Worm (Caenorhabditis elegans) whole organism, L1 larva: ENCODE results near the gene F43H9.4.
A peak's percentile ranks its signal among the peaks of the same experiment; 100 is the strongest.

Experiments
- C16A3.4 ChIP-seq: fragments of 150-350 bp; optimal IDR thresholded peaks from 2 replicates; lab custom pipeline; 2014; ENCODE audit warnings: missing biosample characterization, missing genetic modification characterization
- C34B4.2 ChIP-seq: sonication (generic microtip); optimal IDR thresholded peaks from 2 replicates; lab custom pipeline; 2017; ENCODE audit warnings: mild to moderate bottlenecking, missing genetic modification characterization, missing compliant biosample characterization
- aha-1 ChIP-seq: fragments of 150-350 bp; optimal IDR thresholded peaks from 2 replicates; lab custom pipeline; 2014; ENCODE audit warnings: missing biosample characterization, missing genetic modification characterization
- alr-1 ChIP-seq: fragments of 200-800 bp; sonication (Bioruptor generic); optimal IDR thresholded peaks from 2 replicates; lab custom pipeline; 2018; ENCODE audit warnings: borderline replicate concordance, mild to moderate bottlenecking, missing genetic modification characterization, missing compliant biosample characterization
- aly-2 ChIP-seq: fragments of 150-350 bp; optimal IDR thresholded peaks from 2 replicates; lab custom pipeline; 2014; ENCODE audit warnings: missing biosample characterization, missing genetic modification characterization
- ama-1 ChIP-seq: fragments of 150-350 bp; optimal IDR thresholded peaks from 2 replicates; lab custom pipeline; 2014
- blmp-1 ChIP-seq: fragments of 150-350 bp; optimal IDR thresholded peaks from 2 replicates; lab custom pipeline; 2014; ENCODE audit warnings: missing biosample characterization, missing genetic modification characterization
- ceh-8 ChIP-seq: fragments of 200-800 bp; sonication (Bioruptor generic); optimal IDR thresholded peaks from 2 replicates; lab custom pipeline; 2018; ENCODE audit warnings: mild to moderate bottlenecking, missing genetic modification characterization, moderate library complexity, missing compliant biosample characterization
- ceh-82 ChIP-seq, 3 experiments: fragments of 150-350 bp in 1 of 3; sonication (generic microtip) in 2 of 3; optimal IDR thresholded peaks; 2 replicates each; lab custom pipeline; 2014 to 2017; ENCODE audit warnings: missing biosample characterization in 3 of 3, missing genetic modification characterization in 3 of 3
- ceh-88 ChIP-seq: fragments of 200-800 bp; sonication (Bioruptor generic); IDR thresholded peaks from 2 replicates; pipeline ENCODE4 v1.3.6; 2022; ENCODE audit warnings: missing genetic modification characterization, missing compliant biosample characterization
- ceh-90 ChIP-seq: sonication (generic microtip); optimal IDR thresholded peaks from 2 replicates; lab custom pipeline; 2016; ENCODE audit warnings: missing genetic modification characterization, missing compliant biosample characterization
- ces-1 ChIP-seq: fragments of 150-350 bp; optimal IDR thresholded peaks from 2 replicates; lab custom pipeline; 2014; ENCODE audit warnings: missing biosample characterization, missing genetic modification reagents, missing genetic modification characterization
- efl-3 ChIP-seq: fragments of 200-800 bp; sonication (Bioruptor generic); optimal IDR thresholded peaks from 2 replicates; lab custom pipeline; 2018; ENCODE audit warnings: mild to moderate bottlenecking, missing genetic modification characterization, missing compliant biosample characterization
- egl-13 ChIP-seq: sonication (generic microtip); optimal IDR thresholded peaks from 2 replicates; lab custom pipeline; 2016; ENCODE audit warnings: missing genotype, missing genetic modification reagents, missing genetic modification characterization, missing compliant biosample characterization
- elt-2 ChIP-seq: sonication (generic microtip); optimal IDR thresholded peaks from 2 replicates; lab custom pipeline; 2016; ENCODE audit warnings: missing genetic modification characterization, mild to moderate bottlenecking, inconsistent platforms, missing compliant biosample characterization, missing genetic modification reagents
- elt-3 ChIP-seq, 6 experiments: fragments of 150-350 bp in 1 of 6; sonication (generic microtip); optimal IDR thresholded peaks; 2 replicates each; lab custom pipeline; 2017 to 2018; ENCODE audit warnings: missing biosample characterization in 6 of 6, missing genetic modification characterization in 6 of 6, inconsistent platforms in 1 of 6
- ets-5 ChIP-seq: fragments of 200-800 bp; sonication (Bioruptor generic); IDR thresholded peaks from 2 replicates; pipeline ENCODE4 v1.3.6; 2022; ENCODE audit warnings: missing genetic modification characterization, missing compliant biosample characterization
- fkh-10 ChIP-seq: sonication (generic microtip); optimal IDR thresholded peaks from 2 replicates; lab custom pipeline; 2017; ENCODE audit warnings: missing biosample characterization, missing genetic modification reagents, missing genetic modification characterization
- fkh-4 ChIP-seq: sonication (generic microtip); optimal IDR thresholded peaks from 2 replicates; lab custom pipeline; 2016; ENCODE audit warnings: missing compliant biosample characterization, missing genetic modification characterization, borderline replicate concordance
- fkh-8 ChIP-seq: sonication (generic microtip); optimal IDR thresholded peaks from 2 replicates; lab custom pipeline; 2016; ENCODE audit warnings: mild to moderate bottlenecking, missing genetic modification characterization, missing compliant biosample characterization
- fos-1 ChIP-seq: fragments of 150-350 bp; optimal IDR thresholded peaks from 2 replicates; lab custom pipeline; 2014; ENCODE audit warnings: missing biosample characterization, missing genetic modification characterization
- grh-1 ChIP-seq: fragments of 200-800 bp; sonication (Bioruptor generic); IDR thresholded peaks from 2 replicates; pipeline ENCODE4 v1.3.6; 2022; ENCODE audit warnings: missing genetic modification reagents, missing genetic modification characterization, missing compliant biosample characterization
- hlh-4 ChIP-seq: sonication (generic microtip); optimal IDR thresholded peaks from 2 replicates; lab custom pipeline; 2016; ENCODE audit warnings: mild to moderate bottlenecking, missing genetic modification characterization, missing compliant biosample characterization
- lin-13 ChIP-seq: fragments of 150-350 bp; optimal IDR thresholded peaks from 2 replicates; lab custom pipeline; 2014; ENCODE audit warnings: missing biosample characterization, missing genetic modification reagents, missing genetic modification characterization
- lin-14 ChIP-seq: fragments of 200-800 bp; sonication (Bioruptor generic); optimal IDR thresholded peaks from 2 replicates; lab custom pipeline; 2018; ENCODE audit warnings: mild to moderate bottlenecking, missing genetic modification characterization, moderate library complexity, missing compliant biosample characterization
- lin-35 ChIP-seq, 2 experiments: fragments of 150-350 bp; optimal IDR thresholded peaks; 2 replicates each; lab custom pipeline; 2014; ENCODE audit warnings: missing biosample characterization in 2 of 2, missing genetic modification characterization in 2 of 2, missing genetic modification reagents in 2 of 2
- mab-9 ChIP-seq: fragments of 200-800 bp; sonication (Bioruptor generic); IDR thresholded peaks from 2 replicates; pipeline ENCODE4 v1.3.6; 2022; ENCODE audit warnings: missing genetic modification reagents, missing genetic modification characterization, missing compliant biosample characterization
- mdl-1 ChIP-seq, 2 experiments: fragments of 150-350 bp; optimal IDR thresholded peaks; 2 replicates each; lab custom pipeline; 2014 to 2017; ENCODE audit warnings: missing biosample characterization in 2 of 2, missing genetic modification characterization in 2 of 2, inconsistent platforms in 1 of 2
- mef-2 ChIP-seq: fragments of 150-350 bp; optimal IDR thresholded peaks from 2 replicates; lab custom pipeline; 2014; ENCODE audit warnings: missing biosample characterization, missing genetic modification characterization
- nhr-11 ChIP-seq: fragments of 150-350 bp; optimal IDR thresholded peaks from 2 replicates; lab custom pipeline; 2014; ENCODE audit warnings: missing biosample characterization, missing genetic modification characterization
- nhr-12 ChIP-seq: sonication (generic microtip); optimal IDR thresholded peaks from 2 replicates; lab custom pipeline; 2017; ENCODE audit warnings: missing biosample characterization, missing genetic modification characterization
- nhr-19 ChIP-seq: fragments of 200-800 bp; sonication (Bioruptor generic); conservative IDR thresholded peaks from 2 replicates; pipeline ENCODE4 v1.3.6; 2022; ENCODE audit warnings: missing genetic modification characterization, missing compliant biosample characterization
- nhr-20 ChIP-seq: sonication (generic microtip); optimal IDR thresholded peaks from 2 replicates; lab custom pipeline; 2016; ENCODE audit warnings: mild to moderate bottlenecking, missing genetic modification characterization, missing compliant biosample characterization
- nhr-237 ChIP-seq: fragments of 150-350 bp; optimal IDR thresholded peaks from 2 replicates; lab custom pipeline; 2014; ENCODE audit warnings: missing biosample characterization, missing genetic modification characterization
- nhr-47 ChIP-seq: sonication (generic microtip); optimal IDR thresholded peaks from 2 replicates; lab custom pipeline; 2016; ENCODE audit warnings: mild to moderate bottlenecking, missing genetic modification characterization, moderate library complexity, missing compliant biosample characterization
- nhr-71 ChIP-seq: sonication (generic microtip); optimal IDR thresholded peaks from 2 replicates; lab custom pipeline; 2016; ENCODE audit warnings: mild to moderate bottlenecking, missing genetic modification characterization, moderate library complexity, missing compliant biosample characterization
- nhr-77 ChIP-seq: fragments of 150-350 bp; optimal IDR thresholded peaks from 2 replicates; lab custom pipeline; 2014; ENCODE audit warnings: missing biosample characterization, missing genetic modification characterization
- nhr-84 ChIP-seq: sonication (generic microtip); optimal IDR thresholded peaks from 2 replicates; lab custom pipeline; 2017; ENCODE audit warnings: missing biosample characterization, missing genetic modification characterization
- nhr-85 ChIP-seq: sonication (generic microtip); peaks from one replicate; lab custom pipeline; 2016; ENCODE audit warnings: missing genetic modification characterization, inconsistent platforms, missing compliant biosample characterization
- nhr-90 ChIP-seq: sonication (generic microtip); optimal IDR thresholded peaks from 2 replicates; lab custom pipeline; 2016; ENCODE audit warnings: mild to moderate bottlenecking, missing genetic modification characterization, missing compliant biosample characterization; ENCODE audit not compliant: poor library complexity
- pag-3 ChIP-seq: sonication (generic microtip); optimal IDR thresholded peaks from 2 replicates; lab custom pipeline; 2017; ENCODE audit warnings: missing genetic modification characterization, mild to moderate bottlenecking, missing compliant biosample characterization, antibody characterized with exemption, borderline replicate concordance; ENCODE audit not compliant: insufficient read depth
- pax-3 ChIP-seq: fragments of 200-800 bp; sonication (Bioruptor generic); optimal IDR thresholded peaks from 2 replicates; lab custom pipeline; 2018; ENCODE audit warnings: mild to moderate bottlenecking, missing genetic modification characterization, moderate library complexity, missing compliant biosample characterization
- rnt-1 ChIP-seq: sonication (generic microtip); optimal IDR thresholded peaks from 2 replicates; lab custom pipeline; 2016; ENCODE audit warnings: mild to moderate bottlenecking, missing genetic modification characterization, moderate library complexity, missing compliant biosample characterization
- skn-1 ChIP-seq: fragments of 150-350 bp; optimal IDR thresholded peaks from 2 replicates; lab custom pipeline; 2014; ENCODE audit warnings: missing biosample characterization, missing genetic modification characterization
- tlp-1 ChIP-seq: fragments of 150-350 bp; optimal IDR thresholded peaks from 2 replicates; lab custom pipeline; 2014; ENCODE audit warnings: missing biosample characterization, missing genetic modification characterization
- unc-130 ChIP-seq: fragments of 150-350 bp; optimal IDR thresholded peaks from 2 replicates; lab custom pipeline; 2017; ENCODE audit warnings: missing biosample characterization, missing genetic modification characterization, inconsistent platforms
- unc-30 ChIP-seq: sonication (generic microtip); optimal IDR thresholded peaks from 2 replicates; lab custom pipeline; 2017; ENCODE audit warnings: missing biosample characterization, missing genetic modification characterization
- unc-62 ChIP-seq: fragments of 150-350 bp; optimal IDR thresholded peaks from 2 replicates; lab custom pipeline; 2014; ENCODE audit warnings: missing biosample characterization, missing genetic modification reagents, missing genetic modification characterization
- unc-86 ChIP-seq: sonication (generic microtip); optimal IDR thresholded peaks from 2 replicates; lab custom pipeline; 2016; ENCODE audit warnings: missing genetic modification characterization, missing compliant biosample characterization
- xbp-1 ChIP-seq: sonication (generic microtip); optimal IDR thresholded peaks from 2 replicates; lab custom pipeline; 2016; ENCODE audit warnings: missing genetic modification characterization, missing compliant biosample characterization
- zag-1 ChIP-seq: fragments of 150-350 bp; optimal IDR thresholded peaks from 2 replicates; lab custom pipeline; 2014; ENCODE audit warnings: missing biosample characterization, missing genetic modification characterization
- zip-4 ChIP-seq: fragments of 200-800 bp; sonication (Bioruptor generic); optimal IDR thresholded peaks from 2 replicates; lab custom pipeline; 2018; ENCODE audit warnings: mild to moderate bottlenecking, missing genetic modification characterization, moderate library complexity, missing compliant biosample characterization
- ztf-11 ChIP-seq, 2 experiments: sonication (generic microtip); optimal IDR thresholded peaks; 2 replicates each; lab custom pipeline; 2016 to 2017; ENCODE audit warnings: missing genetic modification characterization in 2 of 2, missing biosample characterization in 1 of 2, missing compliant biosample characterization in 1 of 2
- ztf-4 ChIP-seq: fragments of 150-350 bp; optimal IDR thresholded peaks from 2 replicates; lab custom pipeline; 2014; ENCODE audit warnings: missing biosample characterization, missing genetic modification characterization

F43H9.4 gene

DNA sequence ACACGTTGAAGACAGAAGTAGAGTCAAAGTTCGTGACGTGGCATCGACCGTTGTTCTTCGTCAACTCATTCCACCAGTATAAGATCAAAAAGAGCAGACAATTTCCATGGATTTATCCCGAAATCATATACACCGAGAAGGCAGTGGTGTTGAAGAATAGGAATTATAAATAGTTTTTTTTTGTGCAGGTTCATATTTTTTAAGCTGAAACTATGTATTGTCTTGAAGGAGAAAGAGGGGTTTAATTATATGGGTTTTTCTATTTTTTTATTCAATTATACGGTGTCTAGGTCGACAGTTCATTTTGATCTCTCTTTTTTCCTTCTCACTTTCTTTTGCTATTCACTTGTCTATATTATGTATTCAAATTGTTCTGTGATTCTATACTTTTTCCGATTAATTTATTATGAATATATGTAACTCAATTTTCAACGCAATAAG, 12.6 kb downstream of the F43H9.4 start:
- TF ChIP-seq aha-1 (tag; lab: Kevin White, UChicago): no peak
- TF ChIP-seq elt-3 (tag; optimal IDR thresholded peaks at IDR 0.05; lab: Kevin White, UChicago): peak in 2 of 6 experiments; percentile 42 to 73
- TF ChIP-seq zip-4: no peak
- TF ChIP-seq unc-130: no peak
- no peak for TF ChIP-seq nhr-11 (tag; lab: Kevin White, UChicago)
- TF ChIP-seq fkh-8: no peak
- TF ChIP-seq xbp-1 (tag; lab: Kevin White, UChicago): no peak
- TF ChIP-seq skn-1 (tag; lab: Kevin White, UChicago): no peak
- peak; percentile 72 for TF ChIP-seq ztf-4
- no peak for TF ChIP-seq mab-9 (GFP tag; lab: Robert Waterston, UW)
- TF ChIP-seq nhr-237 (tag; lab: Kevin White, UChicago): no peak
- TF ChIP-seq elt-2 (tag; lab: Kevin White, UChicago): no peak
- peak; percentile 28 for TF ChIP-seq nhr-47
- TF ChIP-seq rnt-1 (tag; lab: Kevin White, UChicago): no peak
- no peak for TF ChIP-seq C16A3.4 (tag; lab: Kevin White, UChicago)
- no peak for TF ChIP-seq zag-1 (tag; lab: Kevin White, UChicago)
- TF ChIP-seq aly-2 (tag; lab: Kevin White, UChicago): no peak
- TF ChIP-seq fos-1: no peak
- TF ChIP-seq ces-1 (GFP tag; lab: Kevin White, UChicago): no peak
- TF ChIP-seq efl-3: no peak
- no peak for TF ChIP-seq alr-1 (tag; lab: Kevin White, UChicago)
- TF ChIP-seq ama-1: no peak
- peak; percentile 66 for TF ChIP-seq nhr-90 (tag; lab: Kevin White, UChicago)
- no peak for TF ChIP-seq hlh-4 (tag; lab: Kevin White, UChicago)
- TF ChIP-seq unc-30 (tag; lab: Kevin White, UChicago): no peak
- no peak for TF ChIP-seq nhr-12 (tag; lab: Kevin White, UChicago)
- TF ChIP-seq ztf-11 (tag; optimal IDR thresholded peaks at IDR 0.05; lab: Kevin White, UChicago): no peak
- no peak for TF ChIP-seq lin-14 (GFP tag; lab: Kevin White, UChicago)
- TF ChIP-seq ceh-90 (tag; lab: Kevin White, UChicago): no peak
- TF ChIP-seq tlp-1: no peak
- no peak for TF ChIP-seq lin-13
- TF ChIP-seq nhr-20 (tag; lab: Kevin White, UChicago): peak; percentile 48
- no peak for TF ChIP-seq nhr-84 (tag; lab: Kevin White, UChicago)
- no peak for TF ChIP-seq C34B4.2
- TF ChIP-seq fkh-10 (GFP tag; lab: Kevin White, UChicago): no peak
- TF ChIP-seq ets-5: no peak
- no peak for TF ChIP-seq unc-62 (GFP tag; lab: Kevin White, UChicago)
- no peak for TF ChIP-seq fkh-4 (tag; lab: Kevin White, UChicago)
- peak; percentile 77 for TF ChIP-seq nhr-85 (tag; lab: Kevin White, UChicago)
- no peak for TF ChIP-seq nhr-77 (tag; lab: Kevin White, UChicago)
- no peak for TF ChIP-seq pax-3 (tag; lab: Kevin White, UChicago)
- peak; percentile 27 for TF ChIP-seq blmp-1
- TF ChIP-seq unc-86 (tag; lab: Kevin White, UChicago): no peak
- peak; percentile 57 for TF ChIP-seq nhr-71 (tag; lab: Kevin White, UChicago)
- TF ChIP-seq ceh-82 (tag; optimal IDR thresholded peaks at IDR 0.05; lab: Kevin White, UChicago): no peak
- peak; percentile 46 for TF ChIP-seq grh-1 (GFP tag; lab: Robert Waterston, UW)
- TF ChIP-seq nhr-19: peak; percentile 13
- no peak for TF ChIP-seq mdl-1 (tag; optimal IDR thresholded peaks at IDR 0.05; lab: Kevin White, UChicago)
- TF ChIP-seq mef-2 (tag; lab: Kevin White, UChicago): no peak
- no peak for TF ChIP-seq egl-13 (tag; lab: Kevin White, UChicago)
- TF ChIP-seq lin-35 (GFP tag; optimal IDR thresholded peaks at IDR 0.05; lab: Kevin White, UChicago): peak in 1 of 2 experiments; percentile 26
- TF ChIP-seq ceh-8 (GFP tag; lab: Kevin White, UChicago): no peak
- no peak for TF ChIP-seq pag-3 (tag; lab: Kevin White, UChicago)
- TF ChIP-seq ceh-88: no peak
